Worm (Caenorhabditis elegans) whole organism, young adult: ENCODE data around the gene rbm-26.

Experiments used
- B0261.1 ChIP-seq: sonication (generic microtip); optimal IDR thresholded peaks from 2 replicates; lab custom pipeline; 2016; ENCODE audit warnings: mild to moderate bottlenecking, missing genetic modification characterization, moderate library complexity, missing compliant biosample characterization
- B0336.3 ChIP-seq: fragments of 200-800 bp; sonication (Bioruptor generic); IDR thresholded peaks from 2 replicates; pipeline ENCODE4 v1.3.6; 2022; ENCODE audit warnings: missing genetic modification characterization, missing compliant biosample characterization
- C17E4.6 ChIP-seq: fragments of 200-800 bp; sonication (Bioruptor generic); IDR thresholded peaks from 2 replicates; pipeline ENCODE4 v1.3.6; 2022; ENCODE audit warnings: missing genetic modification reagents, missing genetic modification characterization, missing compliant biosample characterization
- D2030.7 ChIP-seq: fragments of 200-800 bp; sonication (Bioruptor generic); IDR thresholded peaks from 2 replicates; pipeline ENCODE4 v1.3.6; 2022; ENCODE audit warnings: missing genetic modification reagents, missing genetic modification characterization, missing compliant biosample characterization
- F33H1.4 ChIP-seq: fragments of 200-800 bp; sonication (Bioruptor generic); IDR thresholded peaks from 2 replicates; pipeline ENCODE4 v1.3.6; 2022; ENCODE audit warnings: missing genetic modification reagents, missing genetic modification characterization, missing compliant biosample characterization
- F49E8.2 ChIP-seq: sonication (generic microtip); optimal IDR thresholded peaks from 3 replicates; lab custom pipeline; 2017; ENCODE audit warnings: missing genetic modification characterization, mild to moderate bottlenecking, missing compliant biosample characterization, antibody characterized with exemption, moderate library complexity; ENCODE audit not compliant: insufficient read depth
- K11D2.4 ChIP-seq: fragments of 200-800 bp; sonication (Bioruptor generic); IDR thresholded peaks from 2 replicates; pipeline ENCODE4 v1.3.6; 2022; ENCODE audit warnings: missing genetic modification reagents, missing genetic modification characterization, missing compliant biosample characterization
- K12H6.12 ChIP-seq: fragments of 200-800 bp; sonication (Bioruptor generic); optimal IDR thresholded peaks from 2 replicates; lab custom pipeline; 2018; ENCODE audit warnings: mild to moderate bottlenecking, missing genetic modification characterization, missing compliant biosample characterization
- T07F8.4 ChIP-seq: sonication (generic microtip); optimal IDR thresholded peaks from 2 replicates; lab custom pipeline; 2016; ENCODE audit warnings: mild to moderate bottlenecking, missing genetic modification characterization, moderate library complexity, missing compliant biosample characterization
- Y53G8AR.9 ChIP-seq: fragments of 200-800 bp; sonication (Bioruptor generic); conservative IDR thresholded peaks from 2 replicates; pipeline ENCODE4 v1.3.6; 2022; ENCODE audit warnings: missing genetic modification reagents, missing genetic modification characterization, missing compliant biosample characterization
- ZK185.1 ChIP-seq: sonication (generic microtip); optimal IDR thresholded peaks from 2 replicates; lab custom pipeline; 2016; ENCODE audit warnings: mild to moderate bottlenecking, missing genetic modification characterization, missing compliant biosample characterization; ENCODE audit not compliant: poor library complexity, severe bottlenecking
- akir-1 ChIP-seq: fragments of 200-800 bp; sonication (Bioruptor generic); optimal IDR thresholded peaks from 2 replicates; lab custom pipeline; 2018; ENCODE audit warnings: mild to moderate bottlenecking, missing genetic modification characterization, moderate library complexity, missing compliant biosample characterization
- aptf-3 ChIP-seq: fragments of 200-800 bp; sonication (Bioruptor generic); IDR thresholded peaks from 2 replicates; pipeline ENCODE4 v1.3.6; 2022; ENCODE audit warnings: missing genetic modification characterization, missing compliant biosample characterization
- attf-5 ChIP-seq: fragments of 200-800 bp; sonication (Bioruptor generic); optimal IDR thresholded peaks from 2 replicates; lab custom pipeline; 2018; ENCODE audit warnings: mild to moderate bottlenecking, missing genetic modification characterization, missing compliant biosample characterization
- bed-2 ChIP-seq: fragments of 200-800 bp; sonication (Bioruptor generic); IDR thresholded peaks from 2 replicates; pipeline ENCODE4 v1.3.6; 2022; ENCODE audit warnings: missing genetic modification reagents, missing genetic modification characterization, missing compliant biosample characterization
- ccch-3 ChIP-seq: fragments of 200-800 bp; sonication (Bioruptor generic); optimal IDR thresholded peaks from 2 replicates; lab custom pipeline; 2018; ENCODE audit warnings: mild to moderate bottlenecking, missing genetic modification characterization, missing compliant biosample characterization
- ceh-27 ChIP-seq: fragments of 200-800 bp; sonication (Bioruptor generic); optimal IDR thresholded peaks from 2 replicates; lab custom pipeline; 2018; ENCODE audit warnings: mild to moderate bottlenecking, missing genetic modification characterization, moderate library complexity, missing compliant biosample characterization
- chd-7 ChIP-seq: sonication (generic microtip); optimal IDR thresholded peaks from 2 replicates; lab custom pipeline; 2016; ENCODE audit warnings: mild to moderate bottlenecking, missing genetic modification characterization, moderate library complexity, missing compliant biosample characterization
- die-1 ChIP-seq: sonication (generic microtip); optimal IDR thresholded peaks from 2 replicates; lab custom pipeline; 2016; ENCODE audit warnings: missing genotype, mild to moderate bottlenecking, missing genetic modification characterization, missing compliant biosample characterization
- dox-1 ChIP-seq: fragments of 200-800 bp; sonication (Bioruptor generic); IDR thresholded peaks from 2 replicates; pipeline ENCODE4 v1.3.6; 2022; ENCODE audit warnings: missing genetic modification reagents, missing genetic modification characterization, missing compliant biosample characterization
- dpff-1 ChIP-seq: sonication (generic microtip); optimal IDR thresholded peaks from 2 replicates; lab custom pipeline; 2017; ENCODE audit warnings: mild to moderate bottlenecking, missing genetic modification characterization, missing compliant biosample characterization
- ets-4 ChIP-seq: fragments of 200-800 bp; sonication (Bioruptor generic); optimal IDR thresholded peaks from 2 replicates; lab custom pipeline; 2018; ENCODE audit warnings: mild to moderate bottlenecking, missing genetic modification characterization, missing compliant biosample characterization
- gei-17 ChIP-seq: fragments of 200-800 bp; sonication (Bioruptor generic); optimal IDR thresholded peaks from 2 replicates; lab custom pipeline; 2018; ENCODE audit warnings: mild to moderate bottlenecking, missing genetic modification characterization, missing compliant biosample characterization
- hmg-20 ChIP-seq: fragments of 200-800 bp; sonication (Bioruptor generic); IDR thresholded peaks from 2 replicates; pipeline ENCODE4 v1.3.6; 2022; ENCODE audit warnings: missing genetic modification reagents, missing genetic modification characterization, missing compliant biosample characterization
- hrde-1 ChIP-seq: sonication (generic microtip); optimal IDR thresholded peaks from 2 replicates; lab custom pipeline; 2016; ENCODE audit warnings: missing genetic modification characterization, mild to moderate bottlenecking, missing compliant biosample characterization, moderate library complexity, missing genotype, missing genetic modification reagents, borderline replicate concordance
- lag-1 ChIP-seq: fragments of 200-800 bp; sonication (Bioruptor generic); IDR thresholded peaks from 2 replicates; pipeline ENCODE4 v1.3.6; 2022; ENCODE audit warnings: missing genetic modification reagents, missing genetic modification characterization, missing compliant biosample characterization
- let-526 ChIP-seq: fragments of 200-800 bp; sonication (Bioruptor generic); IDR thresholded peaks from 2 replicates; pipeline ENCODE4 v1.3.6; 2022; ENCODE audit warnings: missing genetic modification reagents, missing genetic modification characterization, missing compliant biosample characterization
- lin-26 ChIP-seq: fragments of 200-800 bp; sonication (Bioruptor generic); IDR thresholded peaks from 2 replicates; pipeline ENCODE4 v1.3.6; 2022; ENCODE audit warnings: missing genetic modification reagents, missing genetic modification characterization, missing compliant biosample characterization
- lin-35 ChIP-seq, 3 experiments: fragments of 150-350 bp in 2 of 3; sonication (generic microtip) in 1 of 3; optimal IDR thresholded peaks; 2 replicates each; lab custom pipeline; 2014 to 2018; ENCODE audit warnings: missing biosample characterization in 3 of 3, missing genetic modification characterization in 3 of 3, missing genetic modification reagents in 3 of 3
- lin-40 ChIP-seq: sonication (generic microtip); optimal IDR thresholded peaks from 2 replicates; lab custom pipeline; 2016; ENCODE audit warnings: missing genetic modification characterization, mild to moderate bottlenecking, missing compliant biosample characterization, missing genotype, missing genetic modification reagents
- lir-1 ChIP-seq: fragments of 200-800 bp; sonication (Bioruptor generic); conservative IDR thresholded peaks from 2 replicates; pipeline ENCODE4 v1.3.6; 2022; ENCODE audit warnings: missing genetic modification reagents, missing genetic modification characterization, missing compliant biosample characterization
- lsl-1 ChIP-seq: fragments of 200-800 bp; sonication (Bioruptor generic); optimal IDR thresholded peaks from 2 replicates; lab custom pipeline; 2018; ENCODE audit warnings: mild to moderate bottlenecking, missing genetic modification characterization, moderate library complexity, missing compliant biosample characterization
- madf-10 ChIP-seq: sonication (generic microtip); optimal IDR thresholded peaks from 2 replicates; lab custom pipeline; 2016; ENCODE audit warnings: mild to moderate bottlenecking, missing genetic modification characterization, missing compliant biosample characterization
- madf-8 ChIP-seq: fragments of 200-800 bp; sonication (Bioruptor generic); conservative IDR thresholded peaks from 2 replicates; pipeline ENCODE4 v1.3.6; 2022; ENCODE audit warnings: missing genetic modification reagents, missing genetic modification characterization, missing compliant biosample characterization
- mes-4 ChIP-seq: sonication (generic microtip); optimal IDR thresholded peaks from 2 replicates; lab custom pipeline; 2016; ENCODE audit warnings: missing genotype, missing genetic modification characterization, missing compliant biosample characterization
- nhr-120 ChIP-seq: fragments of 200-800 bp; sonication (Bioruptor generic); IDR thresholded peaks from 2 replicates; pipeline ENCODE4 v1.3.6; 2022; ENCODE audit warnings: missing genetic modification characterization, missing compliant biosample characterization
- nhr-27 ChIP-seq: fragments of 200-800 bp; sonication (Bioruptor generic); optimal IDR thresholded peaks from 2 replicates; lab custom pipeline; 2018; ENCODE audit warnings: mild to moderate bottlenecking, missing genetic modification characterization, moderate library complexity, missing compliant biosample characterization
- nhr-90 ChIP-seq: sonication (generic microtip); optimal IDR thresholded peaks from 2 replicates; lab custom pipeline; 2016; ENCODE audit warnings: missing genotype, mild to moderate bottlenecking, missing genetic modification characterization, missing compliant biosample characterization
- repo-1 ChIP-seq: sonication (generic microtip); optimal IDR thresholded peaks from 2 replicates; lab custom pipeline; 2017; ENCODE audit warnings: mild to moderate bottlenecking, missing genetic modification characterization, missing compliant biosample characterization
- sea-2 ChIP-seq: fragments of 200-800 bp; sonication (Bioruptor generic); IDR thresholded peaks from 2 replicates; pipeline ENCODE4 v1.3.6; 2022; ENCODE audit warnings: missing genetic modification characterization, missing compliant biosample characterization
- snpc-3.4 ChIP-seq: sonication (generic microtip); optimal IDR thresholded peaks from 2 replicates; lab custom pipeline; 2017; ENCODE audit warnings: missing genetic modification characterization, mild to moderate bottlenecking, missing compliant biosample characterization, antibody characterized with exemption, moderate library complexity, missing genotype, missing genetic modification reagents
- tbx-9 ChIP-seq: sonication (generic microtip); optimal IDR thresholded peaks from 2 replicates; lab custom pipeline; 2016; ENCODE audit warnings: borderline replicate concordance, missing genetic modification characterization, inconsistent platforms, missing compliant biosample characterization
- tlf-1 ChIP-seq: fragments of 200-800 bp; sonication (Bioruptor generic); optimal IDR thresholded peaks from 2 replicates; lab custom pipeline; 2018; ENCODE audit warnings: mild to moderate bottlenecking, missing genetic modification characterization, missing compliant biosample characterization
- zim-3 ChIP-seq: sonication (generic microtip); optimal IDR thresholded peaks from 2 replicates; lab custom pipeline; 2017; ENCODE audit warnings: mild to moderate bottlenecking, missing genetic modification characterization, moderate library complexity, missing compliant biosample characterization
- ztf-22 ChIP-seq: fragments of 200-800 bp; sonication (Bioruptor generic); optimal IDR thresholded peaks from 2 replicates; lab custom pipeline; 2018; ENCODE audit warnings: mild to moderate bottlenecking, missing genetic modification characterization, moderate library complexity, missing compliant biosample characterization
- ztf-3 ChIP-seq: fragments of 200-800 bp; sonication (Bioruptor generic); optimal IDR thresholded peaks from 2 replicates; lab custom pipeline; 2018; ENCODE audit warnings: mild to moderate bottlenecking, missing genetic modification characterization, missing compliant biosample characterization

The rbm-26 gene

DNA sequence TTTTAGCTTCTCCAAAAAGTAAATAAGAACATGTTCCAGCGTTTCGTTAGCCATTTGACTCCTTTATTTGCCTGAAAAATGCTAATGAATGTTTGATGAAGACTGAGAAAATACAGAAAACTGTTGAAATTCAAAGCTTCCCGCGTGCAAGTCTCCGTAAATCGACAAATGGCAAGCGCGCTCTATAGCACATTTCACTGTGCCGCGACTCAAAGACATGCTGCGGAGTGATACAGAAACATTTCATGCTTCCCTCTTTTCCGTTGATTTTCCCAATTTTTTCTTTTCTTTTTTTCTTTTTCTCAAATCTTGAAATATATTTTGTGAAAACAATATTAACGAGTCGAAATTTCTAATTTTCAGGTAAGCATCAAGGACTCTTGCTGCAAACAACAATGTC, 32.4 kb upstream of the rbm-26 start, which contains the start of the genes ska-3 and rps-12 (continued):
- TF ChIP-seq sea-2 (GFP tag; lab: Robert Waterston, UW) (no peak), C17E4.6 (GFP tag; lab: Robert Waterston, UW) (peak; percentile 94), dox-1 (GFP tag; lab: Robert Waterston, UW) (peak; percentile 97), let-526 (GFP tag; lab: Robert Waterston, UW) (peak; percentile 96), lin-35 (GFP tag; optimal IDR thresholded peaks at IDR 0.05; lab: Kevin White, UChicago) (peak; percentile 48 to 99 (median 88)), tlf-1 (peak; percentile 96), D2030.7 (peak; percentile 92), nhr-90 (tag; lab: Kevin White, UChicago) (peak; percentile 26), bed-2 (GFP tag; lab: Robert Waterston, UW) (no peak), attf-5 (peak; percentile 99), lsl-1 (GFP tag; lab: Kevin White, UChicago) (peak; percentile 82), aptf-3 (GFP tag; lab: Robert Waterston, UW) (no peak)
- TF ChIP-seq, all 124 proteins: peak for 83

DNA sequence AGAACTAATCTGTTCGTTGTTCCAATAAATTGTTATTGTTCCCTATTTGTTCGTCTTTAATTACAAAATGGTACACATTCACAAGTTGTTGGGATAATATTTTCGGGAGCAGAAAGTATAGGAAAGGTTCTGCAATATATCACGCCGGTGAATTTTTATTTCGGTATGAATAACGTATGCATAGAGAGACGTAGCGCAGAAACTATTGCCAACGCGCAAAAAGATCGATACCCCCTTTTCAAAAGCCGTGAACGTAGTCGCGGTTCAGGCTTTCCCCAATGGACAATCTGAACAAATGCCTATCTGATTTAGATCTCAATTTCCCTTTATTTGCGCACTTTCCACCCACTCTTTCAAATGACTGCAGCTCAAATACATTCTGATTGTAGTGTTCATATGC, 31.2 kb upstream of the rbm-26 start, which contains the start of gene pst-2:
TSS of gene pst-2 (plus strand) at position 293 of the 400 bp plus-strand sequence.
- TF ChIP-seq T07F8.4 (tag; lab: Kevin White, UChicago) (no peak), ZK185.1 (tag; lab: Kevin White, UChicago) (no peak), hmg-20 (GFP tag; lab: Robert Waterston, UW) (no peak), K11D2.4 (GFP tag; lab: Robert Waterston, UW) (no peak), tlf-1 (peak; percentile 27), B0261.1 (tag; lab: Kevin White, UChicago) (no peak), lag-1 (GFP tag; lab: Robert Waterston, UW) (no peak), sea-2 (GFP tag; lab: Robert Waterston, UW) (no peak), tbx-9 (tag; lab: Kevin White, UChicago) (no peak), B0336.3 (peak; percentile 14; the same call in 1 of the 2 replicates), D2030.7 (no peak), F33H1.4 (GFP tag; lab: Robert Waterston, UW) (peak; percentile 22; the same call in 1 of the 2 replicates), lir-1 (GFP tag; lab: Robert Waterston, UW) (no peak), lin-26 (GFP tag; lab: Robert Waterston, UW) (no peak), attf-5 (no peak), dpff-1 (tag; lab: Kevin White, UChicago) (no peak), Y53G8AR.9 (GFP tag; lab: Robert Waterston, UW) (peak; percentile 72; the same call in 1 of the 2 replicates), ceh-27 (GFP tag; lab: Kevin White, UChicago) (no peak), K12H6.12 (tag; lab: Kevin White, UChicago) (no peak), ztf-22 (GFP tag; lab: Kevin White, UChicago) (no peak), ets-4 (GFP tag; lab: Kevin White, UChicago) (no peak), let-526 (GFP tag; lab: Robert Waterston, UW) (no peak), nhr-27 (no peak), gei-17 (GFP tag; lab: Kevin White, UChicago) (no peak), madf-8 (GFP tag; lab: Robert Waterston, UW) (no peak), die-1 (no peak), ztf-3 (no peak), mes-4 (tag; lab: Kevin White, UChicago) (no peak), nhr-120 (GFP tag; lab: Robert Waterston, UW) (no peak), snpc-3.4 (tag; lab: Kevin White, UChicago) (peak; percentile 70), madf-10 (tag; lab: Kevin White, UChicago) (no peak), chd-7 (tag; lab: Kevin White, UChicago) (peak; percentile 13), hrde-1 (tag; lab: Kevin White, UChicago) (peak; percentile 74), zim-3 (tag; lab: Kevin White, UChicago) (no peak), akir-1 (GFP tag; lab: Kevin White, UChicago) (no peak), lin-40 (tag; lab: Kevin White, UChicago) (no peak), repo-1 (tag; lab: Kevin White, UChicago) (no peak), lsl-1 (GFP tag; lab: Kevin White, UChicago) (no peak), F49E8.2 (tag; lab: Kevin White, UChicago) (peak; percentile 90), ccch-3 (GFP tag; lab: Kevin White, UChicago) (no peak)
